Worm (Caenorhabditis elegans): ENCODE data around the gene srd-13.

The srd-13 gene

ce11 chrIV:5590120-5590519 lies 45.3 kb downstream of the srd-13 start (continued):
- TF ChIP-seq ztf-4 (tag; optimal IDR thresholded peaks at IDR 0.05): no peak
- TF ChIP-seq nhr-76 (tag; optimal IDR thresholded peaks at IDR 0.05): no peak
- TF ChIP-seq fkh-4 (tag; optimal IDR thresholded peaks at IDR 0.05; ENCODE audit: borderline replicate concordance): no peak
- peak in 1 of 6 experiments; percentile 6 for TF ChIP-seq elt-3 (tag; optimal IDR thresholded peaks at IDR 0.05)
- TF ChIP-seq unc-86 (tag; optimal IDR thresholded peaks at IDR 0.05): no peak
- peak; percentile 26 for TF ChIP-seq tbx-2 (tag; optimal IDR thresholded peaks at IDR 0.05)
- TF ChIP-seq dpl-1 (GFP tag; optimal IDR thresholded peaks at IDR 0.05): peak in 1 of 3 experiments; percentile 5
- peak; percentile 6 for TF ChIP-seq blmp-1 (tag; optimal IDR thresholded peaks at IDR 0.05)
- TF ChIP-seq mab-9 (GFP tag; IDR thresholded peaks at IDR 0.05): no peak
- no peak for TF ChIP-seq alr-1 (tag; optimal IDR thresholded peaks at IDR 0.05; ENCODE audit: borderline replicate concordance)
- TF ChIP-seq ztf-11 (tag; optimal IDR thresholded peaks at IDR 0.05): no peak
- TF ChIP-seq nhr-237 (tag; optimal IDR thresholded peaks at IDR 0.05): no peak
- no peak for TF ChIP-seq ama-1 (optimal IDR thresholded peaks at IDR 0.05)
- peak; percentile 61 for TF ChIP-seq nhr-20 (tag; optimal IDR thresholded peaks at IDR 0.05)
- no peak for TF ChIP-seq zip-4 (GFP tag; optimal IDR thresholded peaks at IDR 0.05)
- TF ChIP-seq lin-35 (GFP tag; optimal IDR thresholded peaks at IDR 0.05): peak in 1 of 2 experiments; percentile 79
- no peak for TF ChIP-seq hpl-2 (GFP tag; optimal IDR thresholded peaks at IDR 0.05)
- no peak for TF ChIP-seq fkh-10 (GFP tag; optimal IDR thresholded peaks at IDR 0.05)
- no peak for TF ChIP-seq isw-1 (GFP tag; IDR thresholded peaks at IDR 0.05)
- TF ChIP-seq nhr-77 (tag; optimal IDR thresholded peaks at IDR 0.05): peak; percentile 64
- no peak for TF ChIP-seq irx-1 (tag; optimal IDR thresholded peaks at IDR 0.05)
- TF ChIP-seq sox-4 (tag; optimal IDR thresholded peaks at IDR 0.05): no peak
- no peak for TF ChIP-seq zag-1 (tag; optimal IDR thresholded peaks at IDR 0.05)
- TF ChIP-seq jun-1 (tag; optimal IDR thresholded peaks at IDR 0.05): no peak
- no peak for TF ChIP-seq C04F5.9 (tag; optimal IDR thresholded peaks at IDR 0.05)
- TF ChIP-seq xbp-1 (tag; optimal IDR thresholded peaks at IDR 0.05): no peak
- TF ChIP-seq snu-23 (GFP tag; optimal IDR thresholded peaks at IDR 0.05): peak; percentile 35
- TF ChIP-seq ceh-90 (tag; optimal IDR thresholded peaks at IDR 0.05): no peak
- TF ChIP-seq tlp-1 (tag; optimal IDR thresholded peaks at IDR 0.05): no peak
- TF ChIP-seq efl-1 (optimal IDR thresholded peaks at IDR 0.05): peak in 1 of 2 experiments; percentile 0
- TF ChIP-seq efl-1 (GFP tag; optimal IDR thresholded peaks at IDR 0.05 in 1 of 2): peak in 1 of 2 experiments; percentile 92
- TF ChIP-seq nhr-11 (tag; optimal IDR thresholded peaks at IDR 0.05): no peak

DNA sequence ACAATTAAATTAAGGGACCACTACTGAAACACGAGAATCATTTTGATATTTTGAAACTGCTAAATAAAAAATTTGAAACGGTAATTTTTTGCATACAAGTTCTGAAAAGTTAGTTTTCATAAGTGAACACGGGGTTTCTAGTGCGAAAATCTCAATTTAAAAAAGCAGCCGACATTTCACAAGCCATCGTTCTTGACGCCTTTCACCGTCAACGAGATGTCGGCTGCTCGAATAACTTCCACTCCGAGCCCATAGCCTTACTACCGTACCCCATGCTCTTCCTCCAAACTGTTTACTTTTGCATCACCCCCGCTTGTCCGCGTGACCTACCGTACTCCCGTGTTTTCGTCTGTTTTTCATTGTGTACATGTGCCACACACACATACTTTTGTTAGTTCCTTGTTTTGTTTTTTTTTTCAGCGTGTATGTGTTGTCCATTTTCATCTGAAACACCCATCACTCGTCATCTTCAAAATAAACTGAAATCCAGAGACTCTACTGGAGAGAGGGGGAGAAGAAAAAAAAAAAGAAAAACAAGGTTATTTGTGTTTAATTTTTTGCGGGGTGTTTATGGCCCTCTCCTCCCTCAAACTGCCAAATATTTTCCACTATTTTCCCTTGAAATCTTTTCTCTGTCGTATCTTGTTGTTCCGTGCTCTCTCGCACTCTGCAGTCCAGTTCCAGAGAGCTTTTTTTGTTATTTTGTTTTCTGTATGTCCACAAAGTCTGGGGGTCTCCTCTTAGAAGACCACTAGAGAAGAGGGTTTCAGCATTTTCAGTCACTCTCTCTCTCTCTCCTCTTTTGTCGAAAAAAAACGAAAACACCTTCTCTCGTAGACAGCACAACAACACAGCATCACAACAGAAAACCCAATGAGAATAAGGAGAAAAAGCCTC lies 47.2 kb downstream of the srd-13 start:
- TF ChIP-seq dsc-1 (tag; optimal IDR thresholded peaks at IDR 0.05) (no peak), skn-1 (tag; optimal IDR thresholded peaks at IDR 0.05) (peak; percentile 26), efl-1 (optimal IDR thresholded peaks at IDR 0.05) (no peak), efl-1 (GFP tag; optimal IDR thresholded peaks at IDR 0.05 in 1 of 2) (peak in 1 of 2 experiments; percentile 59), tlp-1 (tag; optimal IDR thresholded peaks at IDR 0.05) (no peak), unc-98 (GFP tag; IDR thresholded peaks at IDR 0.05) (no peak), sptf-1 (tag; optimal IDR thresholded peaks at IDR 0.05) (no peak), snpc-4 (tag; optimal IDR thresholded peaks at IDR 0.05) (peak; percentile 32), ces-1 (GFP tag; optimal IDR thresholded peaks at IDR 0.05) (no peak), sox-4 (tag; optimal IDR thresholded peaks at IDR 0.05) (no peak), lin-35 (GFP tag; optimal IDR thresholded peaks at IDR 0.05) (peak in 1 of 2 experiments; percentile 7), C16A3.4 (tag; optimal IDR thresholded peaks at IDR 0.05) (no peak), unc-86 (tag; optimal IDR thresholded peaks at IDR 0.05) (no peak), unc-62 (GFP tag; optimal IDR thresholded peaks at IDR 0.05) (no peak), lin-15B (tag; optimal IDR thresholded peaks at IDR 0.05) (no peak), Y116A8C.19 (tag; optimal IDR thresholded peaks at IDR 0.05; ENCODE audit: borderline replicate concordance) (no peak), fos-1 (tag; optimal IDR thresholded peaks at IDR 0.05) (no peak), lsy-2 (tag; optimal IDR thresholded peaks at IDR 0.05) (peak in 1 of 2 experiments; percentile 54), unc-130 (tag; optimal IDR thresholded peaks at IDR 0.05) (no peak)

Data from whole organism, L1 larva.